Worm (Caenorhabditis elegans) whole organism, L1 larva: ENCODE measurements around the gene zyg-9.

Source experiments
- C04F5.9 ChIP-seq: sonication (generic microtip); optimal IDR thresholded peaks from 2 replicates; lab custom pipeline; 2016; ENCODE audit warnings: missing genetic modification characterization, missing compliant biosample characterization
- C34B4.2 ChIP-seq: sonication (generic microtip); optimal IDR thresholded peaks from 2 replicates; lab custom pipeline; 2017; ENCODE audit warnings: mild to moderate bottlenecking, missing genetic modification characterization, missing compliant biosample characterization
- F16B12.6 ChIP-seq: fragments of 150-350 bp; optimal IDR thresholded peaks from 2 replicates; lab custom pipeline; 2014; ENCODE audit warnings: missing biosample characterization, missing genetic modification characterization
- aha-1 ChIP-seq: fragments of 150-350 bp; optimal IDR thresholded peaks from 2 replicates; lab custom pipeline; 2014; ENCODE audit warnings: missing biosample characterization, missing genetic modification characterization
- ama-1 ChIP-seq: fragments of 150-350 bp; optimal IDR thresholded peaks from 2 replicates; lab custom pipeline; 2014
- blmp-1 ChIP-seq: fragments of 150-350 bp; optimal IDR thresholded peaks from 2 replicates; lab custom pipeline; 2014; ENCODE audit warnings: missing biosample characterization, missing genetic modification characterization
- dpl-1 ChIP-seq, 3 experiments: fragments of 150-350 bp in 2 of 3; sonication (generic microtip) in 1 of 3; optimal IDR thresholded peaks; 2 replicates each; lab custom pipeline; 2014 to 2017; ENCODE audit warnings: missing biosample characterization in 3 of 3, missing genetic modification characterization in 3 of 3, missing genetic modification reagents in 3 of 3
- efl-1 ChIP-seq, 4 experiments: fragments of 150-350 bp; optimal IDR thresholded peaks in 3 of 4; peaks in 1 of 4; 1 replicate in 1 of 4; 2 replicates in 3 of 4; lab custom pipeline; 2014; ENCODE audit warnings: missing biosample characterization in 2 of 4, missing genetic modification characterization in 2 of 4, missing genetic modification reagents in 2 of 4
- efl-3 ChIP-seq: fragments of 200-800 bp; sonication (Bioruptor generic); optimal IDR thresholded peaks from 2 replicates; lab custom pipeline; 2018; ENCODE audit warnings: mild to moderate bottlenecking, missing genetic modification characterization, missing compliant biosample characterization
- egl-13 ChIP-seq: sonication (generic microtip); optimal IDR thresholded peaks from 2 replicates; lab custom pipeline; 2016; ENCODE audit warnings: missing genotype, missing genetic modification reagents, missing genetic modification characterization, missing compliant biosample characterization
- egl-27 ChIP-seq, 2 experiments: fragments of 150-350 bp in 1 of 2; sonication (generic microtip); optimal IDR thresholded peaks; 3 replicates each; lab custom pipeline; 2017 to 2018; ENCODE audit warnings: missing biosample characterization in 2 of 2, missing genetic modification characterization in 2 of 2, missing genetic modification reagents in 2 of 2
- elt-3 ChIP-seq, 6 experiments: fragments of 150-350 bp in 1 of 6; sonication (generic microtip); optimal IDR thresholded peaks; 2 replicates each; lab custom pipeline; 2017 to 2018; ENCODE audit warnings: missing biosample characterization in 6 of 6, missing genetic modification characterization in 6 of 6, inconsistent platforms in 1 of 6
- fkh-10 ChIP-seq: sonication (generic microtip); optimal IDR thresholded peaks from 2 replicates; lab custom pipeline; 2017; ENCODE audit warnings: missing biosample characterization, missing genetic modification reagents, missing genetic modification characterization
- fkh-4 ChIP-seq: sonication (generic microtip); optimal IDR thresholded peaks from 2 replicates; lab custom pipeline; 2016; ENCODE audit warnings: missing compliant biosample characterization, missing genetic modification characterization, borderline replicate concordance
- grh-1 ChIP-seq: fragments of 200-800 bp; sonication (Bioruptor generic); IDR thresholded peaks from 2 replicates; pipeline ENCODE4 v1.3.6; 2022; ENCODE audit warnings: missing genetic modification reagents, missing genetic modification characterization, missing compliant biosample characterization
- hlh-4 ChIP-seq: sonication (generic microtip); optimal IDR thresholded peaks from 2 replicates; lab custom pipeline; 2016; ENCODE audit warnings: mild to moderate bottlenecking, missing genetic modification characterization, missing compliant biosample characterization
- irx-1 ChIP-seq: sonication (generic microtip); optimal IDR thresholded peaks from 2 replicates; lab custom pipeline; 2016; ENCODE audit warnings: missing genetic modification characterization, missing compliant biosample characterization
- lin-14 ChIP-seq: fragments of 200-800 bp; sonication (Bioruptor generic); optimal IDR thresholded peaks from 2 replicates; lab custom pipeline; 2018; ENCODE audit warnings: mild to moderate bottlenecking, missing genetic modification characterization, moderate library complexity, missing compliant biosample characterization
- lin-15B ChIP-seq: fragments of 150-350 bp; sonication (generic microtip); optimal IDR thresholded peaks from 3 replicates; lab custom pipeline; 2014; ENCODE audit warnings: missing biosample characterization, missing genetic modification characterization
- lin-35 ChIP-seq, 2 experiments: fragments of 150-350 bp; optimal IDR thresholded peaks; 2 replicates each; lab custom pipeline; 2014; ENCODE audit warnings: missing biosample characterization in 2 of 2, missing genetic modification characterization in 2 of 2, missing genetic modification reagents in 2 of 2
- lin-39 ChIP-seq: fragments of 150-350 bp; optimal IDR thresholded peaks from 2 replicates; lab custom pipeline; 2014; ENCODE audit warnings: missing biosample characterization, missing genetic modification reagents, missing genetic modification characterization
- lsy-2 ChIP-seq, 2 experiments: fragments of 150-350 bp; optimal IDR thresholded peaks; 2 replicates each; lab custom pipeline; 2014; ENCODE audit warnings: missing biosample characterization in 2 of 2, missing genetic modification characterization in 2 of 2
- mab-9 ChIP-seq: fragments of 200-800 bp; sonication (Bioruptor generic); IDR thresholded peaks from 2 replicates; pipeline ENCODE4 v1.3.6; 2022; ENCODE audit warnings: missing genetic modification reagents, missing genetic modification characterization, missing compliant biosample characterization
- mdl-1 ChIP-seq, 2 experiments: fragments of 150-350 bp; optimal IDR thresholded peaks; 2 replicates each; lab custom pipeline; 2014 to 2017; ENCODE audit warnings: missing biosample characterization in 2 of 2, missing genetic modification characterization in 2 of 2, inconsistent platforms in 1 of 2
- mep-1 ChIP-seq: fragments of 150-350 bp; optimal IDR thresholded peaks from 2 replicates; lab custom pipeline; 2014; ENCODE audit warnings: missing biosample characterization, missing genetic modification characterization
- nhr-19 ChIP-seq: fragments of 200-800 bp; sonication (Bioruptor generic); conservative IDR thresholded peaks from 2 replicates; pipeline ENCODE4 v1.3.6; 2022; ENCODE audit warnings: missing genetic modification characterization, missing compliant biosample characterization
- nhr-20 ChIP-seq: sonication (generic microtip); optimal IDR thresholded peaks from 2 replicates; lab custom pipeline; 2016; ENCODE audit warnings: mild to moderate bottlenecking, missing genetic modification characterization, missing compliant biosample characterization
- nhr-47 ChIP-seq: sonication (generic microtip); optimal IDR thresholded peaks from 2 replicates; lab custom pipeline; 2016; ENCODE audit warnings: mild to moderate bottlenecking, missing genetic modification characterization, moderate library complexity, missing compliant biosample characterization
- nhr-71 ChIP-seq: sonication (generic microtip); optimal IDR thresholded peaks from 2 replicates; lab custom pipeline; 2016; ENCODE audit warnings: mild to moderate bottlenecking, missing genetic modification characterization, moderate library complexity, missing compliant biosample characterization
- nhr-76 ChIP-seq: sonication (generic microtip); optimal IDR thresholded peaks from 2 replicates; lab custom pipeline; 2017; ENCODE audit warnings: missing biosample characterization, missing genetic modification characterization
- nhr-77 ChIP-seq: fragments of 150-350 bp; optimal IDR thresholded peaks from 2 replicates; lab custom pipeline; 2014; ENCODE audit warnings: missing biosample characterization, missing genetic modification characterization
- nhr-85 ChIP-seq: sonication (generic microtip); peaks from one replicate; lab custom pipeline; 2016; ENCODE audit warnings: missing genetic modification characterization, inconsistent platforms, missing compliant biosample characterization
- nhr-90 ChIP-seq: sonication (generic microtip); optimal IDR thresholded peaks from 2 replicates; lab custom pipeline; 2016; ENCODE audit warnings: mild to moderate bottlenecking, missing genetic modification characterization, missing compliant biosample characterization; ENCODE audit not compliant: poor library complexity
- pag-3 ChIP-seq: sonication (generic microtip); optimal IDR thresholded peaks from 2 replicates; lab custom pipeline; 2017; ENCODE audit warnings: missing genetic modification characterization, mild to moderate bottlenecking, missing compliant biosample characterization, antibody characterized with exemption, borderline replicate concordance; ENCODE audit not compliant: insufficient read depth
- pqm-1 ChIP-seq: sonication (generic microtip); optimal IDR thresholded peaks from 3 replicates; lab custom pipeline; 2017; ENCODE audit warnings: missing biosample characterization, missing genetic modification characterization
- rnt-1 ChIP-seq: sonication (generic microtip); optimal IDR thresholded peaks from 2 replicates; lab custom pipeline; 2016; ENCODE audit warnings: mild to moderate bottlenecking, missing genetic modification characterization, moderate library complexity, missing compliant biosample characterization
- snu-23 ChIP-seq: sonication (generic microtip); optimal IDR thresholded peaks from 2 replicates; lab custom pipeline; 2016; ENCODE audit warnings: missing genetic modification characterization, missing compliant biosample characterization
- sptf-1 ChIP-seq: fragments of 150-350 bp; optimal IDR thresholded peaks from 2 replicates; lab custom pipeline; 2014; ENCODE audit warnings: missing biosample characterization, missing genetic modification characterization
- sup-37 ChIP-seq: fragments of 200-800 bp; sonication (Bioruptor generic); optimal IDR thresholded peaks from 2 replicates; lab custom pipeline; 2018; ENCODE audit warnings: mild to moderate bottlenecking, missing genetic modification characterization, missing compliant biosample characterization
- swsn-7 ChIP-seq: sonication (generic microtip); optimal IDR thresholded peaks from 2 replicates; lab custom pipeline; 2016; ENCODE audit warnings: missing genetic modification characterization, missing compliant biosample characterization
- tbx-2 ChIP-seq: sonication (generic microtip); optimal IDR thresholded peaks from 2 replicates; lab custom pipeline; 2016; ENCODE audit warnings: missing genetic modification characterization, missing compliant biosample characterization
- unc-130 ChIP-seq: fragments of 150-350 bp; optimal IDR thresholded peaks from 2 replicates; lab custom pipeline; 2017; ENCODE audit warnings: missing biosample characterization, missing genetic modification characterization, inconsistent platforms
- unc-30 ChIP-seq: sonication (generic microtip); optimal IDR thresholded peaks from 2 replicates; lab custom pipeline; 2017; ENCODE audit warnings: missing biosample characterization, missing genetic modification characterization
- unc-62 ChIP-seq: fragments of 150-350 bp; optimal IDR thresholded peaks from 2 replicates; lab custom pipeline; 2014; ENCODE audit warnings: missing biosample characterization, missing genetic modification reagents, missing genetic modification characterization
- unc-86 ChIP-seq: sonication (generic microtip); optimal IDR thresholded peaks from 2 replicates; lab custom pipeline; 2016; ENCODE audit warnings: missing genetic modification characterization, missing compliant biosample characterization
- ztf-4 ChIP-seq: fragments of 150-350 bp; optimal IDR thresholded peaks from 2 replicates; lab custom pipeline; 2014; ENCODE audit warnings: missing biosample characterization, missing genetic modification characterization

Gene zyg-9

ce11 chrII:8440792-8441191 lies 16.8 kb upstream of the zyg-9 start:
- TF ChIP-seq nhr-85 (tag; lab: Kevin White, UChicago) (peak; percentile 95), nhr-71 (tag; lab: Kevin White, UChicago) (peak; percentile 75), lin-14 (GFP tag; lab: Kevin White, UChicago) (peak; percentile 71), elt-3 (tag; optimal IDR thresholded peaks at IDR 0.05; lab: Kevin White, UChicago) (peak in 5 of 6 experiments; percentile 19 to 98 (median 87)), C04F5.9 (tag; lab: Kevin White, UChicago) (no peak), mdl-1 (tag; optimal IDR thresholded peaks at IDR 0.05; lab: Kevin White, UChicago) (peak in 1 of 2 experiments; percentile 51), nhr-20 (tag; lab: Kevin White, UChicago) (peak; percentile 84), mep-1 (peak; percentile 5), unc-30 (no peak), unc-130 (tag; lab: Kevin White, UChicago) (no peak), rnt-1 (tag; lab: Kevin White, UChicago) (peak; percentile 6), efl-1 (optimal IDR thresholded peaks at IDR 0.05; lab: Kevin White, UChicago) (no peak), efl-1 (GFP tag; optimal IDR thresholded peaks at IDR 0.05 in 1 of 2; lab: Kevin White, UChicago) (peak in 1 of 2 experiments; percentile 90), fkh-10 (GFP tag; lab: Kevin White, UChicago) (no peak), unc-86 (tag; lab: Kevin White, UChicago) (no peak), dpl-1 (GFP tag; optimal IDR thresholded peaks at IDR 0.05; lab: Kevin White, UChicago) (peak in 1 of 3 experiments; percentile 1), nhr-90 (tag; lab: Kevin White, UChicago) (peak; percentile 52), snu-23 (GFP tag; lab: Kevin White, UChicago) (peak; percentile 48), blmp-1 (tag; lab: Kevin White, UChicago) (peak; percentile 77), ama-1 (lab: Kevin White, UChicago) (no peak), nhr-76 (no peak), nhr-19 (GFP tag; lab: Robert Waterston, UW) (peak; percentile 37), tbx-2 (tag; lab: Kevin White, UChicago) (peak; percentile 30)

DNA sequence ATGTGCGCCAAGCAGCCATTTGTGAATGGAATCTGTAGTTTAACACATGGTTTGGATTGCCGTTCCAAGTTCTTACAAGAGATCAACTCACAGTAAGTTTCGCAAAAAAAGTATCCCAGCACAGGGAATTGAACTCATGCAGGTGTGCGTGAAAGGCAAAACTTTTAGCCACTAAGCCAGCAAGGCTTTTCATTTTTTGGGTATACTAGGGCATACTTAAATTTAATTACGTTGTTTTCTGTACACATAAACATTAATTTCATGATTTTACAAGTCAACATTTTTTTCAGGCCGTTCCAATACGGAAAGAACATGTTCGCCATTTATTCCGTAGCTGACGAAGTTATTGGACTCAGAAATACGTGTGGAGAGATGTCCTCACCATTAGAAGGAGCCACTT lies 16.1 kb upstream of the zyg-9 start:
- TF ChIP-seq unc-62 (GFP tag; lab: Kevin White, UChicago) (no peak), irx-1 (tag; lab: Kevin White, UChicago) (no peak), nhr-71 (tag; lab: Kevin White, UChicago) (no peak), nhr-19 (GFP tag; lab: Robert Waterston, UW) (no peak; the same call in 1 of the 2 replicates), lin-35 (GFP tag; optimal IDR thresholded peaks at IDR 0.05; lab: Kevin White, UChicago) (no peak), lin-39 (tag; lab: Kevin White, UChicago) (no peak), F16B12.6 (tag; lab: Kevin White, UChicago) (peak; percentile 0), lsy-2 (tag; optimal IDR thresholded peaks at IDR 0.05; lab: Kevin White, UChicago) (peak in 1 of 2 experiments; percentile 16), grh-1 (GFP tag; lab: Robert Waterston, UW) (no peak), dpl-1 (GFP tag; optimal IDR thresholded peaks at IDR 0.05; lab: Kevin White, UChicago) (no peak), pag-3 (tag; lab: Kevin White, UChicago) (no peak), ama-1 (lab: Kevin White, UChicago) (no peak), efl-3 (no peak), mep-1 (no peak), efl-1 (optimal IDR thresholded peaks at IDR 0.05; lab: Kevin White, UChicago) (no peak), efl-1 (GFP tag; optimal IDR thresholded peaks at IDR 0.05 in 1 of 2; lab: Kevin White, UChicago) (peak in 1 of 2 experiments; percentile 91)

DNA sequence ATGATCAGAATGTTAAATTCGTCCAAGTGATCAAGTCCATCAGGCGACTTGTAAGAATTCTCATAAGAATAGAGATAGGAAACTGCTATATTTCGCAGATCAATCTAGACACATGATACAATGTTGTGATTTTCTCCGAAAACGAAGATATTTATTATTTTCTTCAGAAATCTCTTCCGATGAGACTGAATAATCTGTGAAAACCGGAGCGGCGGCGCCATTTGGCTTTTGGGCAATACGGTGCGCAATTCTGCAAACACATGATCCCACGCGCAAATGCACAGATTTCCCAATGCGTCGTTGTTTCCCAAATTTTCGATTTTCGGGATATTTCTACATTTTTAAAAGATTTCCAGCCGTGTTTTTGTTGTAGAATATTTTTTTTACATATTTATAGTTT lies 15.4 kb upstream of the zyg-9 start:
- TF ChIP-seq lin-15B, result peak; percentile 0
- TF ChIP-seq aha-1, result no peak
- TF ChIP-seq egl-13 (tag; lab: Kevin White, UChicago), result no peak
- peak; percentile 45 to 67 for TF ChIP-seq lin-35 (GFP tag; optimal IDR thresholded peaks at IDR 0.05; lab: Kevin White, UChicago)
- no peak for TF ChIP-seq egl-27 (tag; optimal IDR thresholded peaks at IDR 0.05; lab: Kevin White, UChicago)
- TF ChIP-seq lsy-2 (tag; optimal IDR thresholded peaks at IDR 0.05; lab: Kevin White, UChicago), result peak; percentile 85 to 95
- TF ChIP-seq blmp-1 (tag; lab: Kevin White, UChicago), result peak; percentile 63
- no peak for TF ChIP-seq ztf-4 (tag; lab: Kevin White, UChicago)
- no peak for TF ChIP-seq mab-9
- peak; percentile 34 to 58 (median 51) for TF ChIP-seq dpl-1 (GFP tag; optimal IDR thresholded peaks at IDR 0.05; lab: Kevin White, UChicago)
- TF ChIP-seq nhr-47 (tag; lab: Kevin White, UChicago), result peak; percentile 63
- no peak for TF ChIP-seq hlh-4
- TF ChIP-seq snu-23 (GFP tag; lab: Kevin White, UChicago), result peak; percentile 54
- TF ChIP-seq swsn-7 (tag; lab: Kevin White, UChicago), result peak; percentile 47
- no peak for TF ChIP-seq sptf-1 (tag; lab: Kevin White, UChicago)
- peak; percentile 35 for TF ChIP-seq unc-130 (tag; lab: Kevin White, UChicago)
- TF ChIP-seq sup-37 (GFP tag; lab: Kevin White, UChicago), result no peak
- TF ChIP-seq fkh-4, result no peak
- TF ChIP-seq nhr-77 (tag; lab: Kevin White, UChicago), result no peak
- TF ChIP-seq C34B4.2 (tag; lab: Kevin White, UChicago), result no peak
- peak; percentile 42 for TF ChIP-seq nhr-90 (tag; lab: Kevin White, UChicago)
- TF ChIP-seq pqm-1 (tag; lab: Kevin White, UChicago), result no peak
- TF ChIP-seq fkh-10 (GFP tag; lab: Kevin White, UChicago), result no peak
- peak; percentile 82 for TF ChIP-seq nhr-85 (tag; lab: Kevin White, UChicago)
